Worm (Caenorhabditis elegans) whole organism, mixed stage, embryonic: ENCODE data around the gene F54C9.14.

Source experiments
- M03D4.4 ChIP-seq: sonication (generic microtip); optimal IDR thresholded peaks from 2 replicates; lab custom pipeline; 2017; ENCODE audit warnings: mild to moderate bottlenecking, missing genetic modification characterization, missing compliant biosample characterization
- bed-3 ChIP-seq: fragments of 200-800 bp; sonication (Bioruptor generic); optimal IDR thresholded peaks from 3 replicates; lab custom pipeline; 2018; ENCODE audit warnings: mild to moderate bottlenecking, missing genetic modification characterization, moderate library complexity, missing compliant biosample characterization
- blmp-1 ChIP-seq: fragments of 150-350 bp; optimal IDR thresholded peaks from 2 replicates; lab custom pipeline; 2014; ENCODE audit warnings: missing biosample characterization, missing genetic modification characterization
- ceh-39 ChIP-seq: fragments of 150-350 bp; optimal IDR thresholded peaks from 2 replicates; lab custom pipeline; 2014; ENCODE audit warnings: missing biosample characterization, missing genetic modification characterization
- ceh-43 ChIP-seq: fragments of 200-800 bp; sonication (Bioruptor generic); optimal IDR thresholded peaks from 2 replicates; lab custom pipeline; 2018; ENCODE audit warnings: mild to moderate bottlenecking, missing genetic modification characterization, moderate library complexity, missing compliant biosample characterization
- ceh-83 ChIP-seq: fragments of 200-800 bp; sonication (Bioruptor generic); optimal IDR thresholded peaks from 2 replicates; lab custom pipeline; 2018; ENCODE audit warnings: mild to moderate bottlenecking, missing genetic modification characterization, missing compliant biosample characterization
- cnd-1 ChIP-seq: fragments of 200-800 bp; sonication (Bioruptor generic); optimal IDR thresholded peaks from 2 replicates; lab custom pipeline; 2018; ENCODE audit warnings: mild to moderate bottlenecking, missing genetic modification characterization, missing compliant biosample characterization
- drap-1 ChIP-seq: fragments of 200-800 bp; sonication (Bioruptor generic); optimal IDR thresholded peaks from 3 replicates; lab custom pipeline; 2018; ENCODE audit warnings: mild to moderate bottlenecking, missing genetic modification characterization, missing compliant biosample characterization
- elt-1 ChIP-seq: sonication (generic microtip); optimal IDR thresholded peaks from 2 replicates; lab custom pipeline; 2017; ENCODE audit warnings: missing genetic modification characterization, mild to moderate bottlenecking, missing compliant biosample characterization, antibody characterized with exemption, moderate library complexity, borderline replicate concordance; ENCODE audit not compliant: insufficient read depth
- elt-3 ChIP-seq: fragments of 150-350 bp; optimal IDR thresholded peaks from 2 replicates; lab custom pipeline; 2014; ENCODE audit warnings: missing biosample characterization, missing genetic modification characterization
- flh-1 ChIP-seq: fragments of 200-800 bp; sonication (Bioruptor generic); optimal IDR thresholded peaks from 2 replicates; lab custom pipeline; 2018; ENCODE audit warnings: mild to moderate bottlenecking, missing genetic modification characterization, moderate library complexity, missing compliant biosample characterization
- ham-2 ChIP-seq: fragments of 200-800 bp; sonication (Bioruptor generic); optimal IDR thresholded peaks from 2 replicates; lab custom pipeline; 2018; ENCODE audit warnings: mild to moderate bottlenecking, missing genetic modification characterization, missing compliant biosample characterization
- hlh-1 ChIP-seq: fragments of 150-350 bp; optimal IDR thresholded peaks from 2 replicates; lab custom pipeline; 2014; ENCODE audit warnings: missing biosample characterization, missing genetic modification reagents, missing genetic modification characterization
- lin-13 ChIP-seq: fragments of 150-350 bp; optimal IDR thresholded peaks from 2 replicates; lab custom pipeline; 2014; ENCODE audit warnings: missing biosample characterization, missing genetic modification characterization
- lin-32 ChIP-seq: fragments of 200-800 bp; sonication (Bioruptor generic); optimal IDR thresholded peaks from 2 replicates; lab custom pipeline; 2018; ENCODE audit warnings: mild to moderate bottlenecking, missing genetic modification characterization, missing compliant biosample characterization
- lsy-2 ChIP-seq: fragments of 150-350 bp; optimal IDR thresholded peaks from 2 replicates; lab custom pipeline; 2014; ENCODE audit warnings: missing biosample characterization, missing genetic modification characterization
- mab-5 ChIP-seq: fragments of 150-350 bp; optimal IDR thresholded peaks from 2 replicates; lab custom pipeline; 2014; ENCODE audit warnings: missing biosample characterization, missing genetic modification characterization
- mep-1 ChIP-seq: fragments of 150-350 bp; optimal IDR thresholded peaks from 2 replicates; lab custom pipeline; 2017; ENCODE audit warnings: missing biosample characterization, missing genetic modification reagents, missing genetic modification characterization, inconsistent platforms
- mls-2 ChIP-seq: sonication (generic microtip); optimal IDR thresholded peaks from 2 replicates; lab custom pipeline; 2016; ENCODE audit warnings: mild to moderate bottlenecking, missing genetic modification characterization, moderate library complexity, missing compliant biosample characterization
- nhr-12 ChIP-seq: fragments of 150-350 bp; optimal IDR thresholded peaks from 2 replicates; lab custom pipeline; 2014; ENCODE audit warnings: missing biosample characterization, missing genetic modification characterization
- nhr-2 ChIP-seq: fragments of 150-350 bp; optimal IDR thresholded peaks from 2 replicates; lab custom pipeline; 2014; ENCODE audit warnings: missing biosample characterization, missing genetic modification characterization
- nhr-237 ChIP-seq: fragments of 150-350 bp; optimal IDR thresholded peaks from 2 replicates; lab custom pipeline; 2014; ENCODE audit warnings: missing biosample characterization, missing genetic modification characterization
- nhr-28 ChIP-seq: fragments of 150-350 bp; optimal IDR thresholded peaks from 2 replicates; lab custom pipeline; 2014; ENCODE audit warnings: missing biosample characterization, missing genetic modification characterization
- nhr-76 ChIP-seq: sonication (generic microtip); optimal IDR thresholded peaks from 2 replicates; lab custom pipeline; 2017; ENCODE audit warnings: missing biosample characterization, missing genetic modification characterization
- pha-4 ChIP-seq: fragments of 150-350 bp; optimal IDR thresholded peaks from 2 replicates; lab custom pipeline; 2018; ENCODE audit warnings: missing biosample characterization, missing genetic modification reagents, missing genetic modification characterization
- sem-2 ChIP-seq: fragments of 200-800 bp; sonication (Bioruptor generic); optimal IDR thresholded peaks from 2 replicates; lab custom pipeline; 2018; ENCODE audit warnings: mild to moderate bottlenecking, missing genetic modification characterization, missing compliant biosample characterization
- sptf-1 ChIP-seq: sonication (generic microtip); optimal IDR thresholded peaks from 2 replicates; lab custom pipeline; 2017; ENCODE audit warnings: mild to moderate bottlenecking, missing genetic modification characterization, moderate library complexity, missing compliant biosample characterization
- tbx-8 ChIP-seq: fragments of 200-800 bp; sonication (Bioruptor generic); optimal IDR thresholded peaks from 2 replicates; lab custom pipeline; 2018; ENCODE audit warnings: mild to moderate bottlenecking, missing genetic modification characterization, moderate library complexity, missing compliant biosample characterization
- unc-120 ChIP-seq: sonication (generic microtip); optimal IDR thresholded peaks from 2 replicates; lab custom pipeline; 2017; ENCODE audit warnings: missing genetic modification characterization, missing compliant biosample characterization; ENCODE audit not compliant: poor library complexity, severe bottlenecking
- unc-39 ChIP-seq: fragments of 150-350 bp; optimal IDR thresholded peaks from 2 replicates; lab custom pipeline; 2014; ENCODE audit warnings: missing biosample characterization, missing genetic modification characterization
- unc-62 ChIP-seq: fragments of 150-350 bp; optimal IDR thresholded peaks from 2 replicates; lab custom pipeline; 2014; ENCODE audit warnings: missing biosample characterization, missing genetic modification reagents, missing genetic modification characterization
- ztf-11 ChIP-seq: fragments of 150-350 bp; optimal IDR thresholded peaks from 2 replicates; lab custom pipeline; 2014; ENCODE audit warnings: missing biosample characterization, missing genetic modification characterization

F54C9.14 gene

ce11 chrII:8606549-8606948, 44.4 kb downstream of the F54C9.14 start, which contains the start of gene F28C6.8:
Gene F28C6.8, plus strand, starts transcription at chrII:8606849.
- TF ChIP-seq blmp-1 (tag; lab: Kevin White, UChicago): no peak
- no peak for TF ChIP-seq nhr-2 (tag; lab: Kevin White, UChicago)
- no peak for TF ChIP-seq unc-120 (tag; lab: Kevin White, UChicago)
- TF ChIP-seq sptf-1 (tag; lab: Kevin White, UChicago): no peak
- no peak for TF ChIP-seq cnd-1
- no peak for TF ChIP-seq M03D4.4 (tag; lab: Kevin White, UChicago)
- no peak for TF ChIP-seq lin-13 (tag; lab: Kevin White, UChicago)
- no peak for TF ChIP-seq nhr-76
- TF ChIP-seq pha-4 (tag; lab: Kevin White, UChicago): no peak
- no peak for TF ChIP-seq flh-1 (GFP tag; lab: Kevin White, UChicago)
- TF ChIP-seq nhr-237 (tag; lab: Kevin White, UChicago): no peak
- no peak for TF ChIP-seq tbx-8 (GFP tag; lab: Kevin White, UChicago)
- TF ChIP-seq lsy-2: no peak
- no peak for TF ChIP-seq unc-62
- TF ChIP-seq hlh-1 (tag; lab: Kevin White, UChicago): no peak
- TF ChIP-seq ztf-11 (tag; lab: Kevin White, UChicago): no peak
- no peak for TF ChIP-seq bed-3
- no peak for TF ChIP-seq mep-1
- TF ChIP-seq nhr-28 (tag; lab: Kevin White, UChicago): no peak

ce11 chrII:8607662-8608061, 45.6 kb downstream of the F54C9.14 start, which contains the start of gene F28C6.10:
Gene F28C6.10, plus strand, starts transcription at chrII:8607962.
- no peak for TF ChIP-seq bed-3
- TF ChIP-seq elt-3 (tag; lab: Kevin White, UChicago): no peak
- TF ChIP-seq nhr-76: no peak
- no peak for TF ChIP-seq elt-1
- no peak for TF ChIP-seq lsy-2
- no peak for TF ChIP-seq nhr-12 (tag; lab: Kevin White, UChicago)
- no peak for TF ChIP-seq M03D4.4 (tag; lab: Kevin White, UChicago)
- no peak for TF ChIP-seq sem-2 (GFP tag; lab: Kevin White, UChicago)
- TF ChIP-seq cnd-1: no peak
- TF ChIP-seq lin-32 (GFP tag; lab: Kevin White, UChicago): no peak
- TF ChIP-seq drap-1 (GFP tag; lab: Kevin White, UChicago): no peak
- no peak for TF ChIP-seq tbx-8 (GFP tag; lab: Kevin White, UChicago)
- TF ChIP-seq ham-2 (GFP tag; lab: Kevin White, UChicago): no peak
- no peak for TF ChIP-seq mab-5
- TF ChIP-seq unc-120 (tag; lab: Kevin White, UChicago): no peak
- TF ChIP-seq ceh-39 (tag; lab: Kevin White, UChicago): no peak
- no peak for TF ChIP-seq ceh-43 (GFP tag; lab: Kevin White, UChicago)
- no peak for TF ChIP-seq unc-62
- no peak for TF ChIP-seq flh-1 (GFP tag; lab: Kevin White, UChicago)
- no peak for TF ChIP-seq nhr-2 (tag; lab: Kevin White, UChicago)

- TF ChIP-seq unc-39: no peak
- TF ChIP-seq elt-1: no peak
- TF ChIP-seq mls-2 (tag; lab: Kevin White, UChicago): no peak
- TF ChIP-seq lsy-2: no peak
- TF ChIP-seq sptf-1 (tag; lab: Kevin White, UChicago): no peak
- TF ChIP-seq ceh-83 (GFP tag; lab: Kevin White, UChicago): no peak
- no peak for TF ChIP-seq cnd-1
- no peak for TF ChIP-seq hlh-1 (tag; lab: Kevin White, UChicago)
- TF ChIP-seq lin-32 (GFP tag; lab: Kevin White, UChicago): no peak
- no peak for TF ChIP-seq nhr-28 (tag; lab: Kevin White, UChicago)
- no peak for TF ChIP-seq nhr-12 (tag; lab: Kevin White, UChicago)
- no peak for TF ChIP-seq mab-5
Measured at ce11 chrII:8610085-8610484, 48.0 kb downstream of the F54C9.14 start, which contains the start of gene F28C6.9. Gene F28C6.9, minus strand, starts transcription at chrII:8610185.

- no peak for TF ChIP-seq nhr-76
- TF ChIP-seq hlh-1 (tag; lab: Kevin White, UChicago): no peak
- TF ChIP-seq drap-1 (GFP tag; lab: Kevin White, UChicago): no peak
- no peak for TF ChIP-seq elt-3 (tag; lab: Kevin White, UChicago)
- no peak for TF ChIP-seq tbx-8 (GFP tag; lab: Kevin White, UChicago)
- no peak for TF ChIP-seq cnd-1
- no peak for TF ChIP-seq nhr-237 (tag; lab: Kevin White, UChicago)
- no peak for TF ChIP-seq M03D4.4 (tag; lab: Kevin White, UChicago)
- no peak for TF ChIP-seq unc-62
- TF ChIP-seq bed-3: no peak
Measured at ce11 chrII:8610585-8610984, 48.5 kb downstream of the F54C9.14 start.
